Worm (Caenorhabditis elegans): Measurements from ENCODE around the gene gsp-2.

ce11 chrIII:7335220-7335619 lies 1.2 kb upstream of the gsp-2 start, which contains the start of gene F56C9.10:
- no peak for TF ChIP-seq him-1 (tag; optimal IDR thresholded peaks at IDR 0.05)
- TF ChIP-seq W03F9.2 (tag; optimal IDR thresholded peaks at IDR 0.05), result peak; percentile 85
- no peak for TF ChIP-seq dao-5 (tag; optimal IDR thresholded peaks at IDR 0.05)

All from whole organism, L4/young adult.